Fruit fly (Drosophila melanogaster) S2 (cell line): ENCODE data around the gene CG46523.

Experiments
- CG8478 ChIP-seq: fragments of >200 bp; optimal IDR thresholded peaks from 2 replicates; lab custom pipeline; 2018
- CTCF ChIP-seq, 2 experiments: fragments of >200 bp; optimal IDR thresholded peaks; 2 replicates each; lab custom pipeline; 2018

DNA sequence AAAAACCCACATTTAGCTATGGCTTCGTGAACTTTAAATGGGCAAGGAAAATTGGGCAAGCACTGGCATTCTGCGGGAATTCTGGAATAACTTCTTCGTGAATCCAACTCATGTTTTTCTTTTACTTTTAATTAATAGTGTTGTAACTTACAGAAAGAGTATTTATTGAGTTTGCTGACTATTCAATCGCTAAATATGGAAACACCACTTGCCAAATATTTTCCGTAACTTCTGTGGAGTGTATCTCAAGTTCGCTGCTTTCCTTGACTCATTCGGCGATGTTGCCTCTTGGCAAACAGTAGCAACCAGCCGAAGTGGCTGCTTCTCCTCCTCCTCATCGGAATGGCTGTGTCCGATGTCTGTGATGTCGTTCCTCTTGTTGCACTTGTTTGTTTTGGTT, 33.6 kb downstream of the CG46523 start:
- no peak for TF ChIP-seq CTCF (optimal IDR thresholded peaks at IDR 0.05; lab: Kevin White, UChicago)
- TF ChIP-seq CG8478 (lab: Kevin White, UChicago), result no peak
